Worm (Caenorhabditis elegans) whole organism, late embryonic: ENCODE results near the gene F36H5.12.

Experiments
- C08G9.2 ChIP-seq: sonication (generic microtip); optimal IDR thresholded peaks from 2 replicates; lab custom pipeline; 2016; ENCODE audit warnings: mild to moderate bottlenecking, missing genetic modification characterization, moderate library complexity, missing compliant biosample characterization
- F13H6.1 ChIP-seq: sonication (generic microtip); optimal IDR thresholded peaks from 2 replicates; lab custom pipeline; 2016; ENCODE audit warnings: missing genetic modification characterization, missing compliant biosample characterization
- ceh-14 ChIP-seq: sonication (generic microtip); optimal IDR thresholded peaks from 2 replicates; lab custom pipeline; 2016; ENCODE audit warnings: missing genotype, missing genetic modification characterization, missing compliant biosample characterization
- ceh-18 ChIP-seq: sonication (generic microtip); optimal IDR thresholded peaks from 2 replicates; lab custom pipeline; 2016; ENCODE audit warnings: missing genetic modification characterization, missing compliant biosample characterization
- ceh-2 ChIP-seq: sonication (generic microtip); optimal IDR thresholded peaks from 2 replicates; lab custom pipeline; 2016; ENCODE audit warnings: missing genotype, missing genetic modification characterization, missing compliant biosample characterization
- ceh-30 ChIP-seq: fragments of 150-350 bp; optimal IDR thresholded peaks from 2 replicates; lab custom pipeline; 2014; ENCODE audit warnings: missing biosample characterization, missing genetic modification characterization
- ceh-31 ChIP-seq: sonication (generic microtip); optimal IDR thresholded peaks from 2 replicates; lab custom pipeline; 2016; ENCODE audit warnings: missing genetic modification characterization, missing compliant biosample characterization
- ceh-34 ChIP-seq: sonication (generic microtip); optimal IDR thresholded peaks from 2 replicates; lab custom pipeline; 2016; ENCODE audit warnings: mild to moderate bottlenecking, missing genetic modification characterization, missing compliant biosample characterization
- ceh-45 ChIP-seq: fragments of 200-800 bp; sonication (Bioruptor generic); IDR thresholded peaks from 2 replicates; pipeline ENCODE4 v1.3.6; 2022; ENCODE audit warnings: missing genetic modification reagents, missing genetic modification characterization, missing compliant biosample characterization
- che-1 ChIP-seq: sonication (generic microtip); optimal IDR thresholded peaks from 2 replicates; lab custom pipeline; 2016; ENCODE audit warnings: mild to moderate bottlenecking, missing genetic modification characterization, missing compliant biosample characterization
- dmd-4 ChIP-seq: sonication (generic microtip); optimal IDR thresholded peaks from 2 replicates; lab custom pipeline; 2016; ENCODE audit warnings: borderline replicate concordance, missing genetic modification characterization, missing compliant biosample characterization
- dve-1 ChIP-seq: sonication (generic microtip); optimal IDR thresholded peaks from 2 replicates; lab custom pipeline; 2017; ENCODE audit warnings: antibody characterized with exemption, mild to moderate bottlenecking, missing genetic modification characterization, missing compliant biosample characterization
- elt-2 ChIP-seq: sonication (generic microtip); optimal IDR thresholded peaks from 2 replicates; lab custom pipeline; 2016; ENCODE audit warnings: missing genetic modification reagents, missing genetic modification characterization, missing compliant biosample characterization
- fkh-10 ChIP-seq: fragments of 150-350 bp; optimal IDR thresholded peaks from 2 replicates; lab custom pipeline; 2014; ENCODE audit warnings: missing biosample characterization, missing genetic modification reagents, missing genetic modification characterization
- fkh-6 ChIP-seq: sonication (generic microtip); optimal IDR thresholded peaks from 2 replicates; lab custom pipeline; 2016; ENCODE audit warnings: missing genetic modification characterization, missing compliant biosample characterization
- gmeb-2 ChIP-seq: sonication (generic microtip); optimal IDR thresholded peaks from 2 replicates; lab custom pipeline; 2016; ENCODE audit warnings: missing genetic modification characterization, inconsistent platforms, missing compliant biosample characterization
- hlh-15 ChIP-seq: sonication (generic microtip); optimal IDR thresholded peaks from 2 replicates; lab custom pipeline; 2016; ENCODE audit warnings: missing genetic modification characterization, missing compliant biosample characterization
- hlh-8 ChIP-seq: sonication (generic microtip); optimal IDR thresholded peaks from 2 replicates; lab custom pipeline; 2016; ENCODE audit warnings: missing genotype, missing genetic modification characterization, missing compliant biosample characterization
- lim-6 ChIP-seq: sonication (generic microtip); optimal IDR thresholded peaks from 2 replicates; lab custom pipeline; 2016; ENCODE audit warnings: missing genetic modification characterization, missing compliant biosample characterization
- lin-11 ChIP-seq: fragments of 200-800 bp; sonication (Bioruptor generic); optimal IDR thresholded peaks from 2 replicates; lab custom pipeline; 2018; ENCODE audit warnings: mild to moderate bottlenecking, missing genetic modification characterization, missing compliant biosample characterization
- nfya-1 ChIP-seq: sonication (generic microtip); optimal IDR thresholded peaks from 2 replicates; lab custom pipeline; 2017; ENCODE audit warnings: missing genetic modification characterization, mild to moderate bottlenecking, missing compliant biosample characterization, antibody characterized with exemption, moderate library complexity
- nhr-11 ChIP-seq: fragments of 150-350 bp; optimal IDR thresholded peaks from 2 replicates; lab custom pipeline; 2014; ENCODE audit warnings: missing biosample characterization, missing genetic modification characterization
- odd-2 ChIP-seq: sonication (generic microtip); optimal IDR thresholded peaks from 2 replicates; lab custom pipeline; 2017; ENCODE audit warnings: antibody characterized with exemption, mild to moderate bottlenecking, missing genetic modification characterization, missing compliant biosample characterization
- pag-3 ChIP-seq: sonication (generic microtip); optimal IDR thresholded peaks from 2 replicates; lab custom pipeline; 2016; ENCODE audit warnings: missing compliant biosample characterization, missing genetic modification characterization, borderline replicate concordance
- pha-2 ChIP-seq: sonication (generic microtip); optimal IDR thresholded peaks from 2 replicates; lab custom pipeline; 2017; ENCODE audit warnings: mild to moderate bottlenecking, missing genetic modification characterization, missing compliant biosample characterization
- pros-1 ChIP-seq: fragments of 150-350 bp; optimal IDR thresholded peaks from 2 replicates; lab custom pipeline; 2014; ENCODE audit warnings: missing biosample characterization, missing genetic modification reagents, missing genetic modification characterization
- rnt-1 ChIP-seq: sonication (generic microtip); optimal IDR thresholded peaks from 2 replicates; lab custom pipeline; 2016; ENCODE audit warnings: missing genetic modification characterization, missing compliant biosample characterization
- sox-4 ChIP-seq: sonication (generic microtip); optimal IDR thresholded peaks from 2 replicates; lab custom pipeline; 2017; ENCODE audit warnings: mild to moderate bottlenecking, missing genetic modification characterization, inconsistent platforms, missing compliant biosample characterization
- tbx-2 ChIP-seq: sonication (generic microtip); optimal IDR thresholded peaks from 2 replicates; lab custom pipeline; 2016; ENCODE audit warnings: missing genetic modification characterization, missing compliant biosample characterization
- ttx-3 ChIP-seq: sonication (generic microtip); optimal IDR thresholded peaks from 2 replicates; lab custom pipeline; 2016; ENCODE audit warnings: missing genetic modification reagents, missing genetic modification characterization, missing compliant biosample characterization
- unc-3 ChIP-seq, 2 experiments: fragments of 200-800 bp in 1 of 2; sonication (Bioruptor generic) in 1 of 2; sonication (generic microtip) in 1 of 2; conservative IDR thresholded peaks in 1 of 2; optimal IDR thresholded peaks in 1 of 2; 2 replicates each; pipeline versions ENCODE4 v1.3.6 to Lab custom; 2016 to 2022; ENCODE audit warnings: missing compliant biosample characterization in 2 of 2, missing genetic modification characterization in 2 of 2, missing genetic modification reagents in 1 of 2
- unc-55 ChIP-seq: sonication (generic microtip); optimal IDR thresholded peaks from 2 replicates; lab custom pipeline; 2017; ENCODE audit warnings: missing biosample characterization, missing genetic modification reagents, missing genetic modification characterization
- unc-86 ChIP-seq: sonication (generic microtip); optimal IDR thresholded peaks from 2 replicates; lab custom pipeline; 2016; ENCODE audit warnings: missing genetic modification characterization, missing compliant biosample characterization
- ztf-16 ChIP-seq: sonication (generic microtip); optimal IDR thresholded peaks from 2 replicates; lab custom pipeline; 2017; ENCODE audit warnings: missing genetic modification characterization, missing compliant biosample characterization

Gene F36H5.12

DNA sequence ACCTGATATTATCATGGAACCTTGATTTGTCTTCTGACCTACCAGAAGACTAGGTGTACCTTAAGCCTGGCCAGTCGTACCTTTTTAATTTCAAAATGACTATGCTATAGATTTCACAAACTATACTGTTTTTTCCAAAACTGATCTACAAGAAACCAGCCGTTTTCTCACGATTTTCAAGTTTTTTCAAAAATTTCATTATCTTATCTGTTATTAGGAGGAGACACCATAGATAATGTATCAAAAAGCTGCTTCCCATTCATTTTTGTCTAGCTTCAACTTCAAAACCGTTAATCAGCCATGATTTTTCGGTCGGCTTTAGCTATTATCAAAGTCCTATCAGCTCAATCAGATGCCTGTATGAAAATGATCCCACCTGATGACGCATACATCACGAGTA is at the start of gene F36H5.12:
Gene F36H5.12, plus strand, starts transcription at position 301 of the 400 bp plus-strand sequence.
- TF ChIP-seq ttx-3 (tag; lab: Kevin White, UChicago) (no peak), ztf-16 (tag; lab: Kevin White, UChicago) (no peak), hlh-15 (tag; lab: Kevin White, UChicago) (no peak), pha-2 (tag; lab: Kevin White, UChicago) (no peak)

DNA sequence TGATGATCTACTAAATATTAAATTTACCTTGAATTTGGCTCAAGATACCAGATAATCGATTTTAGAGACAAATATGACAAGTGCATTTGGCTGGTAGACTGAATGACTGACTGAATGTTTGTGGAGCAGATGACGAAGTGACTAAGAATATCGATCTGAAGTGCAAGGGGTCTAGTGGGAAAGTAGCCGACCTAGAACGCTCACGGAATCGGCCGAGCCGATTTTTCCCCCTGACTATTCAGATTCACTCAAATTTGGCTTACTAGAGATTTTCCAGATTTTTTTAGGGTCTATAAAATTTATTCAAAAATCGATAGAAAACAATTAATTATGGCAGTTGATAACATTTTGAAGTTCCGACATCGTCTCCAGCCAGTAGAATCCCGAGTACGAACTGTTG is 48.1 kb upstream of the F36H5.12 start, which contains the start of gene fbxc-26:
Gene fbxc-26, minus strand, starts transcription at position 101 of the 400 bp plus-strand sequence.
- no peak for TF ChIP-seq rnt-1 (tag; lab: Kevin White, UChicago)
- no peak for TF ChIP-seq unc-86 (tag; lab: Kevin White, UChicago)
- no peak for TF ChIP-seq lim-6
- no peak for TF ChIP-seq che-1 (tag; lab: Kevin White, UChicago)
- no peak for TF ChIP-seq sox-4 (tag; lab: Kevin White, UChicago)
- no peak for TF ChIP-seq lin-11 (tag; lab: Kevin White, UChicago)
- no peak for TF ChIP-seq fkh-6 (tag; lab: Kevin White, UChicago)
- no peak for TF ChIP-seq nfya-1 (tag; lab: Kevin White, UChicago)
- no peak for TF ChIP-seq ceh-18 (tag; lab: Kevin White, UChicago)
- no peak for TF ChIP-seq tbx-2 (tag; lab: Kevin White, UChicago)
- no peak for TF ChIP-seq hlh-8 (tag; lab: Kevin White, UChicago)
- TF ChIP-seq dmd-4, result no peak
- TF ChIP-seq ceh-30 (tag; lab: Kevin White, UChicago), result no peak

ce11 chrII:1695861-1696260 is 46.8 kb upstream of the F36H5.12 start, which contains the start of gene F58E1.13:
F58E1.13 (minus strand) TSS chrII:1695872.
- TF ChIP-seq ceh-2 (tag; lab: Kevin White, UChicago), result no peak
- TF ChIP-seq pros-1 (tag; lab: Kevin White, UChicago), result no peak
- TF ChIP-seq ceh-34 (tag; lab: Kevin White, UChicago), result no peak
- no peak for TF ChIP-seq unc-3 (GFP tag; conservative IDR thresholded peaks at IDR 0.05; lab: Robert Waterston, UW)
- TF ChIP-seq unc-3 (tag; optimal IDR thresholded peaks at IDR 0.05; lab: Kevin White, UChicago), result no peak
- no peak for TF ChIP-seq unc-55 (GFP tag; lab: Kevin White, UChicago)
- TF ChIP-seq fkh-10 (GFP tag; lab: Kevin White, UChicago), result no peak
- TF ChIP-seq C08G9.2, result no peak
- TF ChIP-seq, all 69 proteins: peak for 0

DNA sequence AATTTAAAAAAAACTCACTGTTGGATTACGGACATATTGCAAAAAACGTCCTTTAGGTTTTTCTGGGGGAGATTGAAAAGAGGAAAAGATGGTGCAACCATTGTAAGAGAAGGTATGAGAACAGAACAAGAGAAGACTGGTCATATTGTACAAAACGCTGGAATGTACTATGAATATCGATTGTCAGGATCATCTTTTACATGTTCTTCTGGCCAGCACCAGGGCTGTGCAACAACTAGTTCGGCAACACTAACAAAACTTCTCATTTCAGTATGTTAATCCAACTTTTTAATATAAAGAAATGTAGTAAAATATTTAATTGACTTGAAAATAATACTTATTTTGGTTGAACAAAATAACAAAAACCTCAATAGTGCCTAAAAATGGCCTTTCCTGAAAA is 39.3 kb upstream of the F36H5.12 start, which contains the start of gene fbxb-47:
Gene fbxb-47, minus strand, starts transcription at position 101 of the 400 bp plus-strand sequence.
- no peak for TF ChIP-seq gmeb-2 (tag; lab: Kevin White, UChicago)
- no peak for TF ChIP-seq lin-11 (tag; lab: Kevin White, UChicago)
- no peak for TF ChIP-seq elt-2 (tag; lab: Kevin White, UChicago)
- TF ChIP-seq odd-2, result no peak
- no peak for TF ChIP-seq unc-3 (GFP tag; conservative IDR thresholded peaks at IDR 0.05; lab: Robert Waterston, UW)
- TF ChIP-seq unc-3 (tag; optimal IDR thresholded peaks at IDR 0.05; lab: Kevin White, UChicago), result no peak
- TF ChIP-seq ceh-34 (tag; lab: Kevin White, UChicago), result no peak
- TF ChIP-seq F13H6.1 (tag; lab: Kevin White, UChicago), result no peak
- TF ChIP-seq dve-1, result no peak
- TF ChIP-seq nhr-11 (tag; lab: Kevin White, UChicago), result no peak
- no peak for TF ChIP-seq hlh-8 (tag; lab: Kevin White, UChicago)
- no peak for TF ChIP-seq ceh-45
- no peak for TF ChIP-seq ceh-14
- no peak for TF ChIP-seq hlh-15 (tag; lab: Kevin White, UChicago)
- no peak for TF ChIP-seq ceh-31
- TF ChIP-seq sox-4 (tag; lab: Kevin White, UChicago), result no peak
- TF ChIP-seq pag-3 (tag; lab: Kevin White, UChicago), result no peak
- TF ChIP-seq, all 69 proteins: peak for 0
